Worm (Caenorhabditis elegans) whole organism, L4 larva: ENCODE measurements around the gene T01C8.2.
A peak's percentile ranks its signal among the peaks of the same experiment; 100 is the strongest.

ENCODE experiments used
- F10B5.3 ChIP-seq: sonication (generic microtip); optimal IDR thresholded peaks from 2 replicates; lab custom pipeline; 2016; ENCODE audit warnings: mild to moderate bottlenecking, missing genetic modification characterization, missing compliant biosample characterization
- R02D3.7 ChIP-seq: fragments of 150-350 bp; sonication (generic microtip); optimal IDR thresholded peaks from 3 replicates; lab custom pipeline; 2014; ENCODE audit warnings: missing biosample characterization, missing genetic modification characterization
- T20F7.1 ChIP-seq: fragments of 200-800 bp; sonication (Bioruptor generic); optimal IDR thresholded peaks from 2 replicates; lab custom pipeline; 2018; ENCODE audit warnings: mild to moderate bottlenecking, missing genetic modification characterization, missing compliant biosample characterization
- T26A8.4 ChIP-seq: fragments of 200-800 bp; sonication (Bioruptor generic); IDR thresholded peaks from 2 replicates; pipeline ENCODE4 v1.3.6; 2022; ENCODE audit warnings: missing genetic modification characterization, missing compliant biosample characterization
- Y105C5A.15 ChIP-seq: fragments of 200-800 bp; sonication (Bioruptor generic); IDR thresholded peaks from 2 replicates; pipeline ENCODE4 v1.3.6; 2022; ENCODE audit warnings: missing genetic modification characterization, missing compliant biosample characterization
- ZK337.2 ChIP-seq: fragments of 200-800 bp; sonication (Bioruptor generic); IDR thresholded peaks from 2 replicates; pipeline ENCODE4 v1.3.6; 2022; ENCODE audit warnings: missing genetic modification reagents, missing genetic modification characterization, missing compliant biosample characterization
- aha-1 ChIP-seq: fragments of 150-350 bp; peaks from one replicate; lab custom pipeline; 2014; ENCODE audit warnings: missing biosample characterization, missing genetic modification characterization
- attf-4 ChIP-seq: sonication (generic microtip); optimal IDR thresholded peaks from 3 replicates; lab custom pipeline; 2017; ENCODE audit warnings: missing biosample characterization, missing genetic modification characterization
- ceh-20 ChIP-seq: fragments of 200-800 bp; sonication (Bioruptor generic); IDR thresholded peaks from 2 replicates; pipeline ENCODE4 v1.3.6; 2022; ENCODE audit warnings: missing genetic modification reagents, missing genetic modification characterization, missing compliant biosample characterization
- ceh-28 ChIP-seq: fragments of 150-350 bp; optimal IDR thresholded peaks from 2 replicates; lab custom pipeline; 2014; ENCODE audit warnings: missing biosample characterization, missing genetic modification reagents, missing genetic modification characterization
- ceh-32 ChIP-seq: sonication (generic microtip); optimal IDR thresholded peaks from 2 replicates; lab custom pipeline; 2016; ENCODE audit warnings: mild to moderate bottlenecking, missing genetic modification characterization, missing compliant biosample characterization; ENCODE audit not compliant: poor library complexity
- ceh-62 ChIP-seq: sonication (generic microtip); optimal IDR thresholded peaks from 2 replicates; lab custom pipeline; 2017; ENCODE audit warnings: missing biosample characterization, missing genetic modification characterization
- ces-1 ChIP-seq: fragments of 150-350 bp; sonication (generic microtip); optimal IDR thresholded peaks from 4 replicates; lab custom pipeline; 2014; ENCODE audit warnings: missing biosample characterization, missing genetic modification reagents, missing genetic modification characterization
- cey-2 ChIP-seq: sonication (generic microtip); optimal IDR thresholded peaks from 3 replicates; lab custom pipeline; 2017; ENCODE audit warnings: missing genetic modification characterization, mild to moderate bottlenecking, missing compliant biosample characterization, antibody characterized with exemption, borderline replicate concordance; ENCODE audit not compliant: insufficient read depth
- ctbp-1 ChIP-seq: fragments of 200-800 bp; sonication (Bioruptor generic); IDR thresholded peaks from 2 replicates; pipeline ENCODE4 v1.3.6; 2022; ENCODE audit warnings: missing genetic modification reagents, missing genetic modification characterization, missing compliant biosample characterization
- daf-12 ChIP-seq: fragments of 150-350 bp; optimal IDR thresholded peaks from 2 replicates; lab custom pipeline; 2014; ENCODE audit warnings: missing biosample characterization, missing genetic modification reagents, missing genetic modification characterization
- dmd-8 ChIP-seq: fragments of 200-800 bp; sonication (Bioruptor generic); IDR thresholded peaks from 2 replicates; pipeline ENCODE4 v1.3.6; 2022; ENCODE audit warnings: missing genetic modification characterization, missing compliant biosample characterization
- dmd-9 ChIP-seq: fragments of 200-800 bp; sonication (Bioruptor generic); IDR thresholded peaks from 2 replicates; pipeline ENCODE4 v1.3.6; 2022; ENCODE audit warnings: missing genetic modification reagents, missing genetic modification characterization, missing compliant biosample characterization
- duxl-1 ChIP-seq: sonication (generic microtip); optimal IDR thresholded peaks from 2 replicates; lab custom pipeline; 2016; ENCODE audit warnings: mild to moderate bottlenecking, missing genetic modification characterization, moderate library complexity, missing compliant biosample characterization; ENCODE audit not compliant: poor library complexity
- dve-1 ChIP-seq: sonication (generic microtip); optimal IDR thresholded peaks from 2 replicates; lab custom pipeline; 2017; ENCODE audit warnings: antibody characterized with exemption, mild to moderate bottlenecking, missing genetic modification characterization, missing compliant biosample characterization; ENCODE audit not compliant: insufficient read depth
- egl-43 ChIP-seq: fragments of 200-800 bp; sonication (Bioruptor generic); IDR thresholded peaks from 2 replicates; pipeline ENCODE4 v1.3.6; 2022; ENCODE audit warnings: missing genetic modification reagents, missing genetic modification characterization, missing compliant biosample characterization
- fos-1 ChIP-seq: fragments of 150-350 bp; optimal IDR thresholded peaks from 2 replicates; lab custom pipeline; 2014; ENCODE audit warnings: missing biosample characterization, missing genetic modification characterization
- hlh-11 ChIP-seq: fragments of 200-800 bp; sonication (Bioruptor generic); optimal IDR thresholded peaks from 2 replicates; lab custom pipeline; 2018; ENCODE audit warnings: mild to moderate bottlenecking, missing genetic modification characterization, missing compliant biosample characterization
- hmg-1.1 ChIP-seq: fragments of 200-800 bp; sonication (Bioruptor generic); IDR thresholded peaks from 2 replicates; pipeline ENCODE4 v1.3.6; 2022; ENCODE audit warnings: missing genetic modification reagents, missing genetic modification characterization, missing compliant biosample characterization
- lim-7 ChIP-seq: fragments of 200-800 bp; sonication (Bioruptor generic); IDR thresholded peaks from 2 replicates; pipeline ENCODE4 v1.3.6; 2022; ENCODE audit warnings: missing genetic modification characterization, missing compliant biosample characterization
- lin-13 ChIP-seq: fragments of 150-350 bp; optimal IDR thresholded peaks from 2 replicates; lab custom pipeline; 2014; ENCODE audit warnings: missing biosample characterization, missing genetic modification reagents, missing genetic modification characterization
- lin-15B ChIP-seq: fragments of 150-350 bp; sonication (generic microtip); optimal IDR thresholded peaks from 3 replicates; lab custom pipeline; 2014; ENCODE audit warnings: missing biosample characterization, missing genetic modification characterization
- lin-29 ChIP-seq: fragments of 200-800 bp; sonication (Bioruptor generic); IDR thresholded peaks from 2 replicates; pipeline ENCODE4 v1.3.6; 2022; ENCODE audit warnings: missing genetic modification reagents, missing genetic modification characterization, missing compliant biosample characterization
- lir-3 ChIP-seq: sonication (generic microtip); optimal IDR thresholded peaks from 2 replicates; lab custom pipeline; 2016; ENCODE audit warnings: mild to moderate bottlenecking, missing genetic modification characterization, missing compliant biosample characterization
- lsy-2 ChIP-seq, 2 experiments: fragments of 150-350 bp in 1 of 2; sonication (generic microtip) in 1 of 2; optimal IDR thresholded peaks; 2 replicates each; lab custom pipeline; 2014 to 2017; ENCODE audit warnings: missing biosample characterization in 2 of 2, missing genetic modification characterization in 2 of 2
- madf-5 ChIP-seq, 2 experiments: fragments of 200-800 bp; sonication (Bioruptor generic); IDR thresholded peaks; 2 replicates each; pipeline ENCODE4 v1.3.6; 2022; ENCODE audit warnings: missing compliant biosample characterization in 2 of 2, missing genetic modification characterization in 2 of 2
- mdl-1 ChIP-seq, 2 experiments: fragments of 150-350 bp in 1 of 2; sonication (generic microtip) in 1 of 2; optimal IDR thresholded peaks; 2 replicates each; lab custom pipeline; 2014 to 2017; ENCODE audit warnings: missing biosample characterization in 2 of 2, missing genetic modification characterization in 2 of 2
- mxl-2 ChIP-seq: fragments of 200-800 bp; sonication (Bioruptor generic); conservative IDR thresholded peaks from 2 replicates; pipeline ENCODE4 v1.3.6; 2022; ENCODE audit warnings: missing genetic modification reagents, missing genetic modification characterization, missing compliant biosample characterization
- nhr-10 ChIP-seq: fragments of 150-350 bp; optimal IDR thresholded peaks from 2 replicates; lab custom pipeline; 2014; ENCODE audit warnings: missing biosample characterization, missing genetic modification characterization
- nhr-102 ChIP-seq: sonication (generic microtip); optimal IDR thresholded peaks from 2 replicates; lab custom pipeline; 2016; ENCODE audit warnings: mild to moderate bottlenecking, missing genetic modification characterization, moderate library complexity, missing compliant biosample characterization
- nhr-111 ChIP-seq: fragments of 200-800 bp; sonication (Bioruptor generic); optimal IDR thresholded peaks from 2 replicates; lab custom pipeline; 2018; ENCODE audit warnings: mild to moderate bottlenecking, missing genetic modification characterization, missing compliant biosample characterization
- nhr-237 ChIP-seq: sonication (generic microtip); optimal IDR thresholded peaks from 2 replicates; lab custom pipeline; 2017; ENCODE audit warnings: missing biosample characterization, missing genetic modification characterization
- nhr-25 ChIP-seq: sonication (generic microtip); optimal IDR thresholded peaks from 2 replicates; lab custom pipeline; 2017; ENCODE audit warnings: missing genetic modification characterization, mild to moderate bottlenecking, missing compliant biosample characterization, antibody characterized with exemption, moderate library complexity, borderline replicate concordance; ENCODE audit not compliant: insufficient read depth
- php-3 ChIP-seq: fragments of 200-800 bp; sonication (Bioruptor generic); IDR thresholded peaks from 2 replicates; pipeline ENCODE4 v1.3.6; 2022; ENCODE audit warnings: missing genetic modification reagents, missing genetic modification characterization, missing compliant biosample characterization
- pqm-1 ChIP-seq: sonication (generic microtip); optimal IDR thresholded peaks from 2 replicates; lab custom pipeline; 2017; ENCODE audit warnings: missing biosample characterization, missing genetic modification characterization
- snpc-1.2 ChIP-seq: fragments of 200-800 bp; sonication (Bioruptor generic); IDR thresholded peaks from 2 replicates; pipeline ENCODE4 v1.3.6; 2022; ENCODE audit warnings: missing genetic modification reagents, missing genetic modification characterization, missing compliant biosample characterization
- spr-3 ChIP-seq: fragments of 200-800 bp; sonication (Bioruptor generic); optimal IDR thresholded peaks from 2 replicates; lab custom pipeline; 2018; ENCODE audit warnings: mild to moderate bottlenecking, missing genetic modification characterization, missing compliant biosample characterization
- tag-97 ChIP-seq: fragments of 200-800 bp; sonication (Bioruptor generic); IDR thresholded peaks from 2 replicates; pipeline ENCODE4 v1.3.6; 2022; ENCODE audit warnings: missing genetic modification characterization, missing compliant biosample characterization
- unc-39 ChIP-seq: sonication (generic microtip); optimal IDR thresholded peaks from 2 replicates; lab custom pipeline; 2017; ENCODE audit warnings: missing biosample characterization, missing genetic modification characterization
- unc-62 ChIP-seq, 3 experiments: fragments of 150-350 bp in 1 of 3; sonication (generic microtip); optimal IDR thresholded peaks in 2 of 3; peaks in 1 of 3; 1 replicate in 1 of 3; 2 replicates in 2 of 3; lab custom pipeline; 2014 to 2017; ENCODE audit warnings: missing biosample characterization in 3 of 3, missing genetic modification characterization in 3 of 3, missing genetic modification reagents in 3 of 3, missing genotype in 1 of 3
- vab-7 ChIP-seq: fragments of 200-800 bp; sonication (Bioruptor generic); IDR thresholded peaks from 2 replicates; pipeline ENCODE4 v1.3.6; 2022; ENCODE audit warnings: missing genetic modification reagents, missing genetic modification characterization, missing compliant biosample characterization
- zip-11 ChIP-seq: fragments of 200-800 bp; sonication (Bioruptor generic); IDR thresholded peaks from 2 replicates; pipeline ENCODE4 v1.3.6; 2022; ENCODE audit warnings: missing genetic modification characterization, missing compliant biosample characterization
- zip-2 ChIP-seq: fragments of 150-350 bp; optimal IDR thresholded peaks from 2 replicates; lab custom pipeline; 2014; ENCODE audit warnings: missing biosample characterization, missing genetic modification characterization
- ztf-11 ChIP-seq: fragments of 150-350 bp; optimal IDR thresholded peaks from 2 replicates; lab custom pipeline; 2014; ENCODE audit warnings: missing biosample characterization, missing genetic modification characterization
- ztf-7 ChIP-seq: fragments of 150-350 bp; optimal IDR thresholded peaks from 2 replicates; lab custom pipeline; 2014; ENCODE audit warnings: missing biosample characterization, missing genetic modification characterization

The T01C8.2 gene

ce11 chrX:16798621-16799020, 12.4 kb downstream of the T01C8.2 start (continued):
- TF ChIP-seq fos-1 (tag; lab: Kevin White, UChicago) (no peak), madf-5 (GFP tag; IDR thresholded peaks at IDR 0.05; lab: Robert Waterston, UW) (no peak), dmd-9 (GFP tag; lab: Robert Waterston, UW) (no peak), ceh-28 (tag; lab: Kevin White, UChicago) (no peak), nhr-25 (tag; lab: Kevin White, UChicago) (no peak), ceh-32 (tag; lab: Kevin White, UChicago) (no peak), ces-1 (GFP tag; lab: Kevin White, UChicago) (no peak), snpc-1.2 (GFP tag; lab: Robert Waterston, UW) (no peak), ztf-7 (tag; lab: Kevin White, UChicago) (no peak), unc-62 (GFP tag; optimal IDR thresholded peaks at IDR 0.05 in 1 of 2; lab: Kevin White, UChicago) (peak in 1 of 2 experiments; percentile 96), unc-62 (tag; optimal IDR thresholded peaks at IDR 0.05; lab: Kevin White, UChicago) (no peak), lin-29 (GFP tag; lab: Robert Waterston, UW) (no peak), dve-1 (tag; lab: Kevin White, UChicago) (peak; percentile 28), lsy-2 (tag; optimal IDR thresholded peaks at IDR 0.05; lab: Kevin White, UChicago) (no peak), lim-7 (no peak), daf-12 (tag; lab: Kevin White, UChicago) (no peak), pqm-1 (no peak), attf-4 (no peak), lir-3 (no peak), spr-3 (GFP tag; lab: Kevin White, UChicago) (no peak), F10B5.3 (no peak), nhr-111 (no peak), hlh-11 (tag; lab: Kevin White, UChicago) (peak; percentile 78), aha-1 (tag; lab: Kevin White, UChicago) (no peak), dmd-8 (no peak), ctbp-1 (GFP tag; lab: Robert Waterston, UW) (no peak), ztf-11 (no peak), ceh-62 (tag; lab: Kevin White, UChicago) (no peak), zip-11 (GFP tag; lab: Robert Waterston, UW) (no peak), lin-15B (tag; lab: Kevin White, UChicago) (no peak)

ce11 chrX:16799065-16799663, 12.9 kb downstream of the T01C8.2 start:
- TF ChIP-seq ceh-20 (GFP tag; lab: Robert Waterston, UW) (no peak), nhr-102 (tag; lab: Kevin White, UChicago) (peak; percentile 7), ZK337.2 (GFP tag; lab: Robert Waterston, UW) (no peak), nhr-237 (tag; lab: Kevin White, UChicago) (no peak), unc-39 (no peak), dve-1 (tag; lab: Kevin White, UChicago) (peak; percentile 19), ces-1 (GFP tag; lab: Kevin White, UChicago) (no peak), mdl-1 (tag; optimal IDR thresholded peaks at IDR 0.05; lab: Kevin White, UChicago) (peak in 1 of 2 experiments; percentile 84), T26A8.4 (GFP tag; lab: Robert Waterston, UW) (no peak), nhr-111 (no peak), tag-97 (GFP tag; lab: Robert Waterston, UW) (no peak), cey-2 (tag; lab: Kevin White, UChicago) (no peak), hmg-1.1 (GFP tag; lab: Robert Waterston, UW) (peak; percentile 72), vab-7 (GFP tag; lab: Robert Waterston, UW) (no peak), ceh-62 (tag; lab: Kevin White, UChicago) (no peak), T20F7.1 (no peak), R02D3.7 (no peak), mxl-2 (no peak), zip-2 (tag; lab: Kevin White, UChicago) (no peak), lin-13 (peak; percentile 2), ztf-7 (tag; lab: Kevin White, UChicago) (no peak), egl-43 (GFP tag; lab: Robert Waterston, UW) (0 out of 2 replicates have a peak, but pooled peaks have one; percentile 41), Y105C5A.15 (GFP tag; lab: Robert Waterston, UW) (no peak), php-3 (no peak), lin-15B (tag; lab: Kevin White, UChicago) (no peak), nhr-10 (tag; lab: Kevin White, UChicago) (no peak), duxl-1 (tag; lab: Kevin White, UChicago) (peak; percentile 28)
